Worm (Caenorhabditis elegans): ENCODE measurements around the gene F41H10.12.

F41H10.12 gene

ce11 chrIV:5391507-5392057, 6.5 kb downstream of the F41H10.12 start, which contains the start of the genes htp-1 and ZK616.5:
Gene htp-1, minus strand, starts transcription at chrIV:5391557.
Gene ZK616.5, plus strand, starts transcription at chrIV:5391929.
- TF ChIP-seq ets-4 (GFP tag; optimal IDR thresholded peaks at IDR 0.05) (no peak), snpc-4 (GFP tag; optimal IDR thresholded peaks at IDR 0.05) (no peak), snpc-4 (tag; optimal IDR thresholded peaks at IDR 0.05) (peak in 3 of 4 experiments; percentile 19 to 67 (median 63)), egrh-3 (GFP tag; IDR thresholded peaks at IDR 0.05) (no peak), F49E8.2 (tag; optimal IDR thresholded peaks at IDR 0.05; ENCODE audit: insufficient read depth) (peak; percentile 7), zim-3 (tag; optimal IDR thresholded peaks at IDR 0.05) (no peak), cebp-1 (GFP tag; IDR thresholded peaks at IDR 0.05) (no peak), cebp-1 (tag; optimal IDR thresholded peaks at IDR 0.05) (no peak), lsl-1 (GFP tag; optimal IDR thresholded peaks at IDR 0.05) (peak; percentile 79), snpc-1.1 (tag; optimal IDR thresholded peaks at IDR 0.05; ENCODE audit: insufficient read depth) (no peak), ceh-27 (GFP tag; optimal IDR thresholded peaks at IDR 0.05) (no peak), D2030.7 (GFP tag; IDR thresholded peaks at IDR 0.05) (no peak), ztf-28 (GFP tag; IDR thresholded peaks at IDR 0.05) (no peak), egl-18 (GFP tag; IDR thresholded peaks at IDR 0.05) (no peak), him-1 (tag; optimal IDR thresholded peaks at IDR 0.05) (no peak), madf-10 (tag; optimal IDR thresholded peaks at IDR 0.05) (no peak), T07F8.4 (tag; optimal IDR thresholded peaks at IDR 0.05) (no peak), madf-6 (GFP tag; IDR thresholded peaks at IDR 0.05) (peak; percentile 41; the same call in 1 of the 2 replicates), mxl-1 (tag; optimal IDR thresholded peaks at IDR 0.05) (no peak), F33H1.4 (GFP tag; IDR thresholded peaks at IDR 0.05) (peak; percentile 67), lin-40 (tag; optimal IDR thresholded peaks at IDR 0.05) (no peak), let-526 (GFP tag; IDR thresholded peaks at IDR 0.05) (no peak), F57C9.4 (tag; optimal IDR thresholded peaks at IDR 0.05) (no peak)

DNA sequence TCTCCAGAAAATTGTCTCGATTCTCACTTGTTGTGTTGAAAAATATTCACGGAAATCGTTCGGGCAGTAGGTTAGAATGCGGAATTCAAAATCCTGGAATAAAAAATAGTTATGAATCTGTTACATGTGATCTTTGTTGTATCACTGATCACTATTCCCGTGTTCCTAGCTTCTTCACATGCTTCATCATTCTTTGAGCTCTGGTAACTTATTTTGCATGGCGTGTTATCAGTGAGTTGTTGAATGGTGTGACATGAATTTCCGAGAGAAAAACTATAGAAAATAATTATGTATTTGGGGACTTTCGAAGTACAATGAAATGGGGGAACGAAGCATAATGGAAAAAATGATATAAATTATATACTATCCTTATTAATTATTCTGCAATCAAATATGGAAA, 8.4 kb downstream of the F41H10.12 start:
- TF ChIP-seq B0336.3 (GFP tag; IDR thresholded peaks at IDR 0.05) (0 out of 2 replicates have a peak, but pooled peaks have one; percentile 10), madf-6 (GFP tag; IDR thresholded peaks at IDR 0.05) (no peak), tlf-1 (GFP tag; optimal IDR thresholded peaks at IDR 0.05) (peak; percentile 1), hrde-1 (tag; optimal IDR thresholded peaks at IDR 0.05; ENCODE audit: borderline replicate concordance) (no peak), nhr-80 (tag; optimal IDR thresholded peaks at IDR 0.05) (peak; percentile 43), Y67H2A.10 (GFP tag; conservative IDR thresholded peaks at IDR 0.05) (no peak), B0035.1 (tag; optimal IDR thresholded peaks at IDR 0.05) (no peak), T26A5.8 (tag; optimal IDR thresholded peaks at IDR 0.05) (no peak), snpc-1.3 (tag; optimal IDR thresholded peaks at IDR 0.05; ENCODE audit: insufficient read depth) (peak; percentile 4), egrh-3 (GFP tag; IDR thresholded peaks at IDR 0.05) (no peak), attf-6 (GFP tag; IDR thresholded peaks at IDR 0.05) (0 out of 2 replicates have a peak, but pooled peaks have one; percentile 46), snpc-4 (GFP tag; optimal IDR thresholded peaks at IDR 0.05) (no peak), snpc-4 (tag; optimal IDR thresholded peaks at IDR 0.05) (peak in 1 of 4 experiments; percentile 45), mes-4 (tag; optimal IDR thresholded peaks at IDR 0.05) (no peak), hmg-1.2 (GFP tag; IDR thresholded peaks at IDR 0.05) (0 out of 2 replicates have a peak, but pooled peaks have one; percentile 16), F39B2.1 (GFP tag; IDR thresholded peaks at IDR 0.05) (no peak)

DNA sequence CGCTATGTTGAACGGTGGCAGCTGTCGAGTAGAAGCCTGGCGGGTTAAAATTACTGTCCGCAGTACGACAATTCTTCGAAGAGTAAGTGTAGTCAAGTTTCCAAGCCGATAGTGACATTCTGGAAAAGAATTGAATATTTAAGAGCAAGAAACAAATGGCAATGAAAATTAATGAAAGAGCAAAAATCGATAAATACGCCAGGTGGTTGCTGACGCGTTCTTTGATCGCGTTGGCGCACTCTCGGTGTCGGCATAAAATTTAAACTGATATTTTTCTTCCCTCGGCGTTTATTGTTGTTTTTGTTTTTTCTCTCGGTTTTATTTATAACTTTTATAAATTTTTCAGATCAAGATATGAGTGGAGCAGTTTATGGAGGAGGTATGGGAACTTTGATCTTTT, 9.6 kb downstream of the F41H10.12 start, which contains the start of the genes perm-3 and swsn-6:
Gene perm-3 (minus strand): TSS at position 118 of the 400 bp plus-strand sequence.
Gene swsn-6 (plus strand): TSS at position 347 of the 400 bp plus-strand sequence.
- peak; percentile 70; the same call in 1 of the 2 replicates for TF ChIP-seq madf-6 (GFP tag; IDR thresholded peaks at IDR 0.05)
- TF ChIP-seq lin-54 (GFP tag; optimal IDR thresholded peaks at IDR 0.05) = peak; percentile 81
- TF ChIP-seq F37B4.10 (GFP tag; IDR thresholded peaks at IDR 0.05) = no peak
- TF ChIP-seq cebp-2 (GFP tag; IDR thresholded peaks at IDR 0.05) = no peak
- TF ChIP-seq ceh-40 (GFP tag; IDR thresholded peaks at IDR 0.05) = no peak
- TF ChIP-seq nhr-80 (tag; optimal IDR thresholded peaks at IDR 0.05) = peak; percentile 54
- no peak for TF ChIP-seq B0035.1 (tag; optimal IDR thresholded peaks at IDR 0.05)
- TF ChIP-seq C17E4.6 (GFP tag; IDR thresholded peaks at IDR 0.05) = no peak
- TF ChIP-seq ztf-18 (tag; optimal IDR thresholded peaks at IDR 0.05) = peak; percentile 96
- TF ChIP-seq pha-4 (tag; optimal IDR thresholded peaks at IDR 0.05) = peak; percentile 0
- no peak for TF ChIP-seq hlh-12 (tag; optimal IDR thresholded peaks at IDR 0.05)
- peak; percentile 80; the same call in 1 of the 2 replicates for TF ChIP-seq Y53G8AR.9 (GFP tag; conservative IDR thresholded peaks at IDR 0.05)
- TF ChIP-seq rpc-1 (optimal IDR thresholded peaks at IDR 0.05) = no peak
- TF ChIP-seq rpc-1 (tag; optimal IDR thresholded peaks at IDR 0.05) = no peak
- TF ChIP-seq ama-1 (optimal IDR thresholded peaks at IDR 0.05) = no peak
- TF ChIP-seq ama-1 (GFP tag; optimal IDR thresholded peaks at IDR 0.05) = no peak

All from whole organism, young adult.